Worm (Caenorhabditis elegans): ENCODE results near the gene prx-3.

prx-3 gene

ce11 chrX:6085824-6086223 lies 26.9 kb downstream of the prx-3 start, which contains the start of gene C45B2.1:
Gene C45B2.1 (plus strand): TSS chrX:6086124.
- TF ChIP-seq lin-39 (tag; optimal IDR thresholded peaks at IDR 0.05) (no peak), nhr-28 (tag; optimal IDR thresholded peaks at IDR 0.05) (no peak), zip-4 (GFP tag; optimal IDR thresholded peaks at IDR 0.05) (no peak), efl-1 (optimal IDR thresholded peaks at IDR 0.05) (no peak), efl-1 (GFP tag; optimal IDR thresholded peaks at IDR 0.05 in 1 of 2) (no peak), ces-1 (GFP tag; optimal IDR thresholded peaks at IDR 0.05) (no peak), dsc-1 (tag; optimal IDR thresholded peaks at IDR 0.05) (no peak), snpc-4 (tag; optimal IDR thresholded peaks at IDR 0.05) (no peak), hlh-4 (tag; optimal IDR thresholded peaks at IDR 0.05) (no peak), fos-1 (tag; optimal IDR thresholded peaks at IDR 0.05) (no peak), grh-1 (GFP tag; IDR thresholded peaks at IDR 0.05) (no peak), pax-3 (tag; optimal IDR thresholded peaks at IDR 0.05) (no peak), mdl-1 (tag; optimal IDR thresholded peaks at IDR 0.05) (no peak), unc-62 (GFP tag; optimal IDR thresholded peaks at IDR 0.05) (no peak)

ce11 chrX:6084439-6084838 lies 28.3 kb downstream of the prx-3 start, which contains the start of gene C45B2.2:
Gene C45B2.2 (plus strand): TSS chrX:6084739.
- TF ChIP-seq snu-23 (GFP tag; optimal IDR thresholded peaks at IDR 0.05) (no peak), alr-1 (tag; optimal IDR thresholded peaks at IDR 0.05; ENCODE audit: borderline replicate concordance) (no peak), ceh-88 (GFP tag; IDR thresholded peaks at IDR 0.05) (no peak), unc-62 (GFP tag; optimal IDR thresholded peaks at IDR 0.05) (no peak), Y116A8C.19 (tag; optimal IDR thresholded peaks at IDR 0.05; ENCODE audit: borderline replicate concordance) (no peak), nhr-28 (tag; optimal IDR thresholded peaks at IDR 0.05) (no peak), isw-1 (GFP tag; IDR thresholded peaks at IDR 0.05) (no peak), C34B4.2 (tag; optimal IDR thresholded peaks at IDR 0.05) (no peak), C04F5.9 (tag; optimal IDR thresholded peaks at IDR 0.05) (no peak), fos-1 (tag; optimal IDR thresholded peaks at IDR 0.05) (no peak), C16A3.4 (tag; optimal IDR thresholded peaks at IDR 0.05) (no peak), zag-1 (tag; optimal IDR thresholded peaks at IDR 0.05) (no peak), lin-35 (GFP tag; optimal IDR thresholded peaks at IDR 0.05) (no peak), dsc-1 (tag; optimal IDR thresholded peaks at IDR 0.05) (no peak), pqm-1 (tag; optimal IDR thresholded peaks at IDR 0.05) (no peak), egl-13 (tag; optimal IDR thresholded peaks at IDR 0.05) (no peak), ces-1 (GFP tag; optimal IDR thresholded peaks at IDR 0.05) (no peak), zip-4 (GFP tag; optimal IDR thresholded peaks at IDR 0.05) (no peak), fkh-4 (tag; optimal IDR thresholded peaks at IDR 0.05; ENCODE audit: borderline replicate concordance) (no peak)

DNA sequence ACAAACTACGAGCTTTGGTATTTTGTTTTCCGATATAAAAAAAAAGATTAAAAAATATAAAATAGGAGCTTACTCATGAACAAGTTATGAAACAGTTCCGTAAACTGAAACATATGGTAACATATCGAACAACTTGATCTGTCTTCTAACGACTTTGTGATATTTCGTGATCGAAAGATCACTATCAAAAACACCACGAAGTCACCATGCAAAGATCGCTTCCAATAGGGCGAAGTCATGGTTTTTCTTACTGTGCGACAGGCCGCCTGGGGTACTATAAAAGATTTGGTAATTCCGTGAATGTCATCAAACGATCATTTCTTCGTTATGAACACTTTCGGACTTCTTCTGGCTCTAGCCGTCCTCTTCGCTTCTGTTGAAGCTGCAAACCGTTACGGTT lies 30.1 kb downstream of the prx-3 start, which contains the start of gene C45B2.3:
Gene C45B2.3, plus strand, starts transcription at position 301 of the 400 bp plus-strand sequence.
- no peak for TF ChIP-seq nhr-71 (tag; optimal IDR thresholded peaks at IDR 0.05)
- no peak for TF ChIP-seq elt-3 (tag; optimal IDR thresholded peaks at IDR 0.05)
- TF ChIP-seq nhr-47 (tag; optimal IDR thresholded peaks at IDR 0.05), result no peak
- TF ChIP-seq C16A3.4 (tag; optimal IDR thresholded peaks at IDR 0.05), result no peak
- no peak for TF ChIP-seq pqm-1 (tag; optimal IDR thresholded peaks at IDR 0.05)
- no peak for TF ChIP-seq lin-13 (GFP tag; optimal IDR thresholded peaks at IDR 0.05)
- no peak for TF ChIP-seq ceh-88 (GFP tag; IDR thresholded peaks at IDR 0.05)
- no peak for TF ChIP-seq nhr-20 (tag; optimal IDR thresholded peaks at IDR 0.05)
- TF ChIP-seq jun-1 (tag; optimal IDR thresholded peaks at IDR 0.05), result no peak
- no peak for TF ChIP-seq ces-1 (GFP tag; optimal IDR thresholded peaks at IDR 0.05)
- no peak for TF ChIP-seq nhr-84 (tag; optimal IDR thresholded peaks at IDR 0.05)
- no peak for TF ChIP-seq irx-1 (tag; optimal IDR thresholded peaks at IDR 0.05)
- TF ChIP-seq ets-5 (GFP tag; IDR thresholded peaks at IDR 0.05), result no peak
- TF ChIP-seq egl-27 (tag; optimal IDR thresholded peaks at IDR 0.05), result no peak

ce11 chrX:6081793-6082192 lies 30.9 kb downstream of the prx-3 start:
- no peak for TF ChIP-seq egl-27 (tag; optimal IDR thresholded peaks at IDR 0.05)
- peak; percentile 38 for TF ChIP-seq elt-2 (tag; optimal IDR thresholded peaks at IDR 0.05)
- peak in 3 of 6 experiments; percentile 41 to 72 (median 66) for TF ChIP-seq elt-3 (tag; optimal IDR thresholded peaks at IDR 0.05)
- no peak for TF ChIP-seq nhr-71 (tag; optimal IDR thresholded peaks at IDR 0.05)
- peak in 1 of 2 experiments; percentile 14 for TF ChIP-seq lin-35 (GFP tag; optimal IDR thresholded peaks at IDR 0.05)
- TF ChIP-seq ceh-8 (GFP tag; optimal IDR thresholded peaks at IDR 0.05), result no peak
- TF ChIP-seq ces-1 (GFP tag; optimal IDR thresholded peaks at IDR 0.05), result no peak
- no peak for TF ChIP-seq ceh-82 (tag; optimal IDR thresholded peaks at IDR 0.05)
- TF ChIP-seq lin-13 (GFP tag; optimal IDR thresholded peaks at IDR 0.05), result no peak
- peak; percentile 15 for TF ChIP-seq nhr-20 (tag; optimal IDR thresholded peaks at IDR 0.05)
- TF ChIP-seq unc-86 (tag; optimal IDR thresholded peaks at IDR 0.05), result no peak
- TF ChIP-seq lin-15B (tag; optimal IDR thresholded peaks at IDR 0.05), result no peak
- no peak for TF ChIP-seq fkh-4 (tag; optimal IDR thresholded peaks at IDR 0.05; ENCODE audit: borderline replicate concordance)
- TF ChIP-seq lin-14 (GFP tag; optimal IDR thresholded peaks at IDR 0.05), result peak; percentile 48
- TF ChIP-seq sox-4 (tag; optimal IDR thresholded peaks at IDR 0.05), result no peak
- TF ChIP-seq grh-1 (GFP tag; IDR thresholded peaks at IDR 0.05), result no peak
- TF ChIP-seq blmp-1 (tag; optimal IDR thresholded peaks at IDR 0.05), result peak; percentile 44
- no peak for TF ChIP-seq efl-3 (GFP tag; optimal IDR thresholded peaks at IDR 0.05)

Data from whole organism, L1 larva.